Worm (Caenorhabditis elegans) whole organism, early embryonic: ENCODE results near the gene T23C6.4.

Experiments
- B0310.2 ChIP-seq: sonication (generic microtip); optimal IDR thresholded peaks from 2 replicates; lab custom pipeline; 2016; ENCODE audit warnings: mild to moderate bottlenecking, missing genetic modification characterization, missing compliant biosample characterization
- F13C5.2 ChIP-seq: sonication (generic microtip); optimal IDR thresholded peaks from 2 replicates; lab custom pipeline; 2017; ENCODE audit warnings: mild to moderate bottlenecking, missing genetic modification characterization, inconsistent platforms, missing compliant biosample characterization
- aly-1 ChIP-seq: sonication (generic microtip); optimal IDR thresholded peaks from 2 replicates; lab custom pipeline; 2016; ENCODE audit warnings: missing genetic modification characterization, missing compliant biosample characterization
- ama-1 ChIP-seq: fragments of 150-350 bp; optimal IDR thresholded peaks from 2 replicates; lab custom pipeline; 2014
- ceh-13 ChIP-seq: fragments of 200-800 bp; sonication (Bioruptor generic); optimal IDR thresholded peaks from 2 replicates; lab custom pipeline; 2018; ENCODE audit warnings: mild to moderate bottlenecking, missing genetic modification characterization, missing compliant biosample characterization
- ceh-36 ChIP-seq: sonication (generic microtip); optimal IDR thresholded peaks from 2 replicates; lab custom pipeline; 2016; ENCODE audit warnings: missing genetic modification characterization, inconsistent platforms, missing compliant biosample characterization
- ets-7 ChIP-seq: sonication (generic microtip); optimal IDR thresholded peaks from 2 replicates; lab custom pipeline; 2016; ENCODE audit warnings: missing genotype, missing genetic modification characterization, missing compliant biosample characterization
- flt-1 ChIP-seq: fragments of 200-800 bp; sonication (Bioruptor generic); IDR thresholded peaks from 2 replicates; pipeline ENCODE4 v1.3.6; 2022; ENCODE audit warnings: missing genetic modification characterization, missing compliant biosample characterization
- hmbx-1 ChIP-seq: sonication (generic microtip); optimal IDR thresholded peaks from 2 replicates; lab custom pipeline; 2016; ENCODE audit warnings: mild to moderate bottlenecking, missing genetic modification characterization, missing compliant biosample characterization
- hmg-4 ChIP-seq: fragments of 200-800 bp; sonication (Bioruptor generic); optimal IDR thresholded peaks from 2 replicates; lab custom pipeline; 2018; ENCODE audit warnings: mild to moderate bottlenecking, missing genetic modification characterization, missing compliant biosample characterization
- hnd-1 ChIP-seq: sonication (generic microtip); optimal IDR thresholded peaks from 2 replicates; lab custom pipeline; 2016; ENCODE audit warnings: missing genetic modification characterization, missing compliant biosample characterization
- pes-1 ChIP-seq: fragments of 200-800 bp; sonication (Bioruptor generic); IDR thresholded peaks from 2 replicates; pipeline ENCODE4 v1.3.6; 2022; ENCODE audit warnings: missing genetic modification reagents, missing genetic modification characterization, missing compliant biosample characterization
- scrt-1 ChIP-seq: fragments of 200-800 bp; sonication (Bioruptor generic); IDR thresholded peaks from 2 replicates; pipeline ENCODE4 v1.3.6; 2022; ENCODE audit warnings: missing genetic modification characterization, missing compliant biosample characterization
- sea-1 ChIP-seq: fragments of 200-800 bp; sonication (Bioruptor generic); conservative IDR thresholded peaks from 2 replicates; pipeline ENCODE4 v1.3.6; 2022; ENCODE audit warnings: missing genetic modification characterization, missing compliant biosample characterization
- tbx-11 ChIP-seq: fragments of 200-800 bp; sonication (Bioruptor generic); IDR thresholded peaks from 2 replicates; pipeline ENCODE4 v1.3.6; 2022; ENCODE audit warnings: missing genetic modification characterization, missing compliant biosample characterization
- tbx-37 ChIP-seq: fragments of 200-800 bp; sonication (Bioruptor generic); conservative IDR thresholded peaks from 2 replicates; pipeline ENCODE4 v1.3.6; 2022; ENCODE audit warnings: missing genetic modification reagents, missing genetic modification characterization, missing compliant biosample characterization
- tra-4 ChIP-seq: sonication (generic microtip); optimal IDR thresholded peaks from 2 replicates; lab custom pipeline; 2017; ENCODE audit warnings: missing genetic modification characterization, missing compliant biosample characterization

Gene T23C6.4

DNA sequence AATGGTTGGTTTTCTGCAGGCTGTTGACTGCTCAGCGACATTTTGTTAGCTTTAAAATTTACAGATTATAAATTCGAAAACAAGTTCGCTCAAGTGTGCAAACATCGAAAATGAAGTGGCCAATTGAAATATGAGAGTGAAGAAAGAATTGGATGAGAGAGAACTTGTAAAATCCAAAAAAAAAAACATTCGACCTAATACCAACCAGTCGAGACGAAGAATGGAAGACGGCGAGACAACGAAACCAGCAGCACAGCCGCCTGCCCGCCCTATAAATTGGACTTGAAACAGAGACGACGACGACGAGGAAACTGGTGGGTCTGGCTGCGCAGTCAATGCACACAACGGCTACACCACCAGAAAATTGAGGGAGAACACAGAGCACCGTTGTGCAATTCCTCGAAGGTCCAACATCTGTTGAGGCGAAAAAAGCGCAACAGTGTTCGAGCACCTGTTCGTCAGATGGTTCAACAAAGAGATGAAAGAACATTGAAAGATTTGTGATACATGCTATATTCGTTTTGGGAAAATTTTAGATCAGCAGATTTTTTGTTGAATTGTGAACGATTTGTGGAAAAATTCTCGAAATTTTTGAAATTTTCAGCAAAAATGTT, at the start of gene T23C6.4:
TSS of gene T23C6.4 (minus strand) at position 51 of the 614 bp plus-strand sequence.
- peak; percentile 31 for TF ChIP-seq hmg-4 (GFP tag; lab: Kevin White, UChicago)
- no peak for TF ChIP-seq ceh-13 (GFP tag; lab: Kevin White, UChicago)
- TF ChIP-seq hnd-1 (tag; lab: Kevin White, UChicago), result no peak

DNA sequence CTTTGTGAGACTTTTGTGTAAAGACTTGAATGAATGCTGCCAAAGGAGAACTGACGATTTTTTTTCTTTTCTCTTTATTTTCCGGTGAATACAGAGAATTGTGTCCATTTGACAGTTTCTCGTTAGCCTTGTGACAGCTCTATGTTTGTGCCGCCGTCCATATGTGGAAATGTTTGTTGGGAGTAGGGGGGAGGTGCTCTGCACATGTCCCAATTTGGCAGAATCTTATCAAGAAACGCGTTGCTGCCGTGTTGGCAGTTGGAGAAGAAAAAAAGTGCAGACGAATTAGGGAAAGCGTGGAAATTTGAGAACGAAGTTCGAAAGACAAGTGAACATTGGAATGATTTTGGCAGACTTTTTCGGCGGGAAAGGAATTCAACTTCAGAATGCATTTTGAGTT, 48.1 kb upstream of the T23C6.4 start:
- TF ChIP-seq hnd-1 (tag; lab: Kevin White, UChicago), result no peak
- TF ChIP-seq aly-1 (tag; lab: Kevin White, UChicago), result no peak
- TF ChIP-seq flt-1, result no peak
- TF ChIP-seq ama-1 (lab: Kevin White, UChicago), result no peak
- TF ChIP-seq pes-1 (GFP tag; lab: Robert Waterston, UW), result no peak
- TF ChIP-seq ceh-13 (GFP tag; lab: Kevin White, UChicago), result no peak
- TF ChIP-seq hmbx-1 (tag; lab: Kevin White, UChicago), result no peak
- TF ChIP-seq ceh-36 (tag; lab: Kevin White, UChicago), result no peak
- no peak for TF ChIP-seq scrt-1 (GFP tag; lab: Robert Waterston, UW)
- TF ChIP-seq hmg-4 (GFP tag; lab: Kevin White, UChicago), result no peak
- no peak for TF ChIP-seq ets-7
- no peak for TF ChIP-seq B0310.2 (tag; lab: Kevin White, UChicago)
- no peak for TF ChIP-seq tbx-11 (GFP tag; lab: Robert Waterston, UW)
- no peak for TF ChIP-seq tra-4
- TF ChIP-seq sea-1 (GFP tag; lab: Robert Waterston, UW), result no peak
- no peak for TF ChIP-seq F13C5.2 (tag; lab: Kevin White, UChicago)
- no peak for TF ChIP-seq tbx-37 (GFP tag; lab: Robert Waterston, UW)

DNA sequence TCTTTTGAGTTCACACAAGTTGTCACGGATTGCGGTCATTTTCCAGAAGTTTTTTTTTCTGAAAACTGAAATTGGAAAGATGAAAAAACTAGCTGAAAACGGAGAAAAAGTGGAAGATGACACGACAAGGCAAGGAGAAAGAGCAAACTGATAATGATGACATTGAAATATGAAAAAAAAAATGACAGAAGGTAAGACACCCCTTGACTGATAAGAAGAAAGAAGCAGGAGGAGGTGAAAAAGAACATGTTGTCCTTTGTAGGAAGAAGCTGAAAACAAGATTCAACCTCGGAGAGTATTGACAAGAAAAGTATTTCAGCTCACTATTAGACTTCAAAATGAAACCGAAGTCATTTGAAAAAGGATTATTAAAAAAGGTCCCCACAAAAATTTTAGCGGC, 45.4 kb upstream of the T23C6.4 start, which contains the start of gene B0302.5:
TSS of gene B0302.5 (minus strand) at position 58 of the 400 bp plus-strand sequence.
- TF ChIP-seq hmbx-1 (tag; lab: Kevin White, UChicago) (no peak), tbx-11 (GFP tag; lab: Robert Waterston, UW) (no peak), aly-1 (tag; lab: Kevin White, UChicago) (no peak), ama-1 (lab: Kevin White, UChicago) (no peak)

DNA sequence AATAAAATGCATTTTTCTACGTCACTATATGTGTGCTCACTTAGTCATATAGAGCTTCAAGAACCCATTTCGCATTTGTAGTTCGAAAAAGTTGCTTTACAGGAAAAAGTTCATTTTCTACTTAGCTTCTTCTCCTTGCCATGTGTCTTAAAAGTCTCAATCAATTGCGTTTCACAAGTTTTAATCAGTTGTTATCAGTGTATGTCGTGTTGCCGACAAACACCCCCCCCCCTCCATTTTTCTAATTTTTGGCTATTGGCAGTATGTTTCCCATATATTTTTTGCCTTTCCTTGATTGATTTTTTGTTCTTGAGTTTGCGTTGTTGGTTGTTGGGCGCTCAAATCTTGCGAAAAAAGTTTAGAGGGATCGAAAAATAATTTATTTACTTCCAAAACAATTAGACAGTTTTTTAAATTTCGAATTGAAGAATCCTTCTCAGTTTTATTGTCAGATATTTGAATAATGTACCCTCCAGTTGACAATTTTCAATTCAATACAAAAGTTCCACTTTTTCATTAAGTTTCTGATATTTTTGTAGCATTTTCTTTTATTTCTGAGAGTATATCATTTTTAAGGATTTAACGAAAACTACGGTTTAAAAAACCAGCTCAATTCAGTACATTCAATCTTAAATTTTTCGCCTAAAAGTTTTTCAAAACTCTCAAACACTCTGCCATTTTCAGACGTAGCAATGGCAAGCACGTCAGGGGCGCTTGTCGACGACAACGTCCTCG, 36.1 kb upstream of the T23C6.4 start, which contains the start of gene sid-3:
TSS of gene sid-3 (plus strand) at position 685 of the 735 bp plus-strand sequence.
- TF ChIP-seq ama-1 (lab: Kevin White, UChicago) (no peak), B0310.2 (tag; lab: Kevin White, UChicago) (no peak), scrt-1 (GFP tag; lab: Robert Waterston, UW) (no peak), hnd-1 (tag; lab: Kevin White, UChicago) (no peak), hmbx-1 (tag; lab: Kevin White, UChicago) (no peak), ceh-36 (tag; lab: Kevin White, UChicago) (no peak), hmg-4 (GFP tag; lab: Kevin White, UChicago) (no peak), F13C5.2 (tag; lab: Kevin White, UChicago) (no peak), sea-1 (GFP tag; lab: Robert Waterston, UW) (no peak), ets-7 (no peak), tbx-37 (GFP tag; lab: Robert Waterston, UW) (no peak), tbx-11 (GFP tag; lab: Robert Waterston, UW) (no peak)

DNA sequence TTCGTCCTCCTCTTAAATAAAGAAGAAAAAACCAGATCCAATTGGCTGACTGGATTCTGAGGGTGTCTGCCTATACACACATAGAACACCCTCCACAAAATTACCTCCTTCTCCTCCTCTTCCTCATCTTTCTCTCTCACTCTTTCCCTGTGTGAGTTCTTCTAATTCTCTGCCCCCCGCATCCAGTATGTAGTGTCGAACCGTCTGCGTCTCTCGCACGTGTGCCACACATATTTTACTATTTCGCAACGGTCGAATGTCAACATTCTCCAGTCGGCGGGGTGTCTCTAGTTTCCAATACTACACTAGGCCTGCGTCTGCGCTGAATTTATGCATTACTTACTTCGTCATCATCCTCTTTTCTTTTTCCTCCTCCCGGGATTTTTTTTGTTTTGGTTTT, 34.6 kb upstream of the T23C6.4 start:
- no peak for TF ChIP-seq pes-1 (GFP tag; lab: Robert Waterston, UW)
- no peak for TF ChIP-seq tra-4
- TF ChIP-seq tbx-11 (GFP tag; lab: Robert Waterston, UW), result no peak
- TF ChIP-seq ceh-36 (tag; lab: Kevin White, UChicago), result no peak
- TF ChIP-seq aly-1 (tag; lab: Kevin White, UChicago), result peak; percentile 33
- TF ChIP-seq B0310.2 (tag; lab: Kevin White, UChicago), result no peak
- TF ChIP-seq tbx-37 (GFP tag; lab: Robert Waterston, UW), result no peak
- TF ChIP-seq ceh-13 (GFP tag; lab: Kevin White, UChicago), result no peak
- no peak for TF ChIP-seq hnd-1 (tag; lab: Kevin White, UChicago)
- peak; percentile 67 for TF ChIP-seq hmg-4 (GFP tag; lab: Kevin White, UChicago)
- peak; percentile 37 for TF ChIP-seq F13C5.2 (tag; lab: Kevin White, UChicago)
- TF ChIP-seq ets-7, result no peak
- no peak for TF ChIP-seq sea-1 (GFP tag; lab: Robert Waterston, UW)

DNA sequence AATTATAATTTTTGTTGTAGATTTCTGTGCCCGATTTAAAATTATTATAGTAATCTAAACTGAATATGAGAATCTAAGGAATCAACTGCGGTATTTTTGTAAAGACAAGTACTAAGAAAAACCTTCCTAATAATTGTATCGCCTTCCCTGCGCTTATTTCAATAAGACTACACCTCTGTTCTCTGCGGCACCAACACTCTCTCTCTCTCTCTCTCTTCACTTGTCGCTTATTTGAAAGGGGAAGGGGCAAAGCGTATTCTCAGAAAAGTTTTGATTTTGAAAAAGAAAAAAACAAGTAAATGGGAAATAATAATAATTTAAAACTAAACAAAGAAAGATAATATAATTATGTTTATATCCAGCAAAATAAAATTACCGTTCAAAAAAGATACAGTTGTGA, 31.5 kb upstream of the T23C6.4 start:
- peak; percentile 47; the same call in 1 of the 2 replicates for TF ChIP-seq tbx-37 (GFP tag; lab: Robert Waterston, UW)
- TF ChIP-seq F13C5.2 (tag; lab: Kevin White, UChicago), result peak; percentile 77
- TF ChIP-seq scrt-1 (GFP tag; lab: Robert Waterston, UW), result no peak
- peak; percentile 66; the same call in 1 of the 2 replicates for TF ChIP-seq pes-1 (GFP tag; lab: Robert Waterston, UW)
- TF ChIP-seq flt-1, result peak; percentile 65; the same call in 1 of the 2 replicates
- TF ChIP-seq aly-1 (tag; lab: Kevin White, UChicago), result no peak
- TF ChIP-seq hmg-4 (GFP tag; lab: Kevin White, UChicago), result peak; percentile 6

DNA sequence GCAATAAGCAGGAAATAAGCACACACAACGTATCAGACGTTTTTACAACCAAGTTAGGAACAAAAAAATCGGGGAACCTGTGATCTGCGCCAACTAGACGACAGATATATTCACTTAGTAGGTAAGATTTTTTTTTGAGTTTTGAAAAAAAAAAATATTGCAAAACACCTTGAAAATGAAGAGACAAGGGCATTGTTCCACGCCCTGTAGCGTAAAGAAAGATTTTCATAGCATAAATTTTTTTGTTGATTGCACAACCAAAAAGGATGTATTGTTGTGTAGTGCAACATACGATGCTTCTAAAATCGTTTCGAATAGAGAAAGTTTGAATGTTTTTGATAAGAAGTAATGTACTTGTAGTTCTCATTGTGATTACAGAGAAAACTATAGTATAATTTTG, 30.4 kb upstream of the T23C6.4 start:
- no peak for TF ChIP-seq hmg-4 (GFP tag; lab: Kevin White, UChicago)
- no peak for TF ChIP-seq sea-1 (GFP tag; lab: Robert Waterston, UW)
- no peak for TF ChIP-seq pes-1 (GFP tag; lab: Robert Waterston, UW)
- TF ChIP-seq scrt-1 (GFP tag; lab: Robert Waterston, UW), result no peak
- TF ChIP-seq tbx-11 (GFP tag; lab: Robert Waterston, UW), result no peak
- no peak for TF ChIP-seq aly-1 (tag; lab: Kevin White, UChicago)
- TF ChIP-seq B0310.2 (tag; lab: Kevin White, UChicago), result no peak
- no peak for TF ChIP-seq tra-4
- no peak for TF ChIP-seq ets-7
- TF ChIP-seq hnd-1 (tag; lab: Kevin White, UChicago), result no peak
- TF ChIP-seq hmbx-1 (tag; lab: Kevin White, UChicago), result no peak
- TF ChIP-seq F13C5.2 (tag; lab: Kevin White, UChicago), result no peak
- TF ChIP-seq flt-1, result no peak
- no peak for TF ChIP-seq ceh-13 (GFP tag; lab: Kevin White, UChicago)
- TF ChIP-seq ama-1 (lab: Kevin White, UChicago), result no peak
- no peak for TF ChIP-seq tbx-37 (GFP tag; lab: Robert Waterston, UW)
- TF ChIP-seq ceh-36 (tag; lab: Kevin White, UChicago), result no peak
